Worm (Caenorhabditis elegans): ENCODE measurements around the gene cnp-3.

- TF ChIP-seq nhr-12 (tag; optimal IDR thresholded peaks at IDR 0.05) (no peak), unc-98 (GFP tag; IDR thresholded peaks at IDR 0.05) (no peak), snpc-4 (tag; optimal IDR thresholded peaks at IDR 0.05) (no peak), nhr-237 (tag; optimal IDR thresholded peaks at IDR 0.05) (no peak), lir-3 (tag; optimal IDR thresholded peaks at IDR 0.05; ENCODE audit: poor library complexity) (no peak), unc-62 (GFP tag; optimal IDR thresholded peaks at IDR 0.05) (no peak), fos-1 (tag; optimal IDR thresholded peaks at IDR 0.05) (no peak), nhr-90 (tag; optimal IDR thresholded peaks at IDR 0.05; ENCODE audit: poor library complexity) (no peak), tlp-1 (tag; optimal IDR thresholded peaks at IDR 0.05) (no peak), elt-2 (tag; optimal IDR thresholded peaks at IDR 0.05) (no peak), lin-39 (tag; optimal IDR thresholded peaks at IDR 0.05) (no peak), nhr-77 (tag; optimal IDR thresholded peaks at IDR 0.05) (no peak), alr-1 (tag; optimal IDR thresholded peaks at IDR 0.05; ENCODE audit: borderline replicate concordance) (no peak), C04F5.9 (tag; optimal IDR thresholded peaks at IDR 0.05) (no peak)
Observed at ce11 chrX:17096508-17097234, 41.2 kb downstream of the cnp-3 start, which contains the start of gene lido-1.

Measured in whole organism, L1 larva.